Fruit fly (Drosophila melanogaster): ENCODE results near the gene PlexB.

The PlexB gene

DNA sequence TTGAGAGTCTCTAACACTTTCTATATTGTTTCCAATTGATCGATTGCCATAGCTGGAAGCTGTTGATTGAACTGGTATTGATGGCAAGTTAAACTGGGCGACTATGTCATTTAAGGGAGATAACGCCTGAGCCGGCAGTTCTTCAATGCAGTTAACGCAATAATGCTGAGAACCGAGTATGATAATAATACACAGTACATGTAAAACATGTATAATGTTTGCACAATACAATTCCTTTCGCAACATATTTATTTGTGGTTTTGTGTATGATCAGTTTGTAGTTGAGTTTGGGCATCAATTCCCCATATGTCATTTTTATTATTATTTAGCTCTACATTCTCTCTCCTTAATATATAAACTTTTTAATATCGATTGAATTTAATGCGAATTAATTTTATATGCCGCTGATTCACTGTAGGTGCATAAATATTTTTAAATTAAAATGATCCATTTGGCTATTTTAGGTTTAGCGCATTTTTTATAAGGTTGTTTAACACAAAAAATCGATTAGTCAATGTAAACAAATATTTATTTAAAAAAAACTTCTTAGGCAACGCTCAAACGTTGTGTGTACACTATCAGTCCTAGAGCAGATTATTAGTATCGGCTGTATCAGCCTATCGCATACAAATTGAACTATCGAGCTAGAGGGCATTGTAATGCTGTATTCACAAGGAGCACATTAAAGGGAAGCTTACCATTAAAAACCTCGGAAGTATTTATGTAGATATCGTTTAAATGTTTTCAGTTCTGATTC lies at the start of gene PlexB (continued):
- peak; percentile 76 for TF ChIP-seq CG14860 (GFP tag; IDR thresholded peaks at IDR 0.05; ENCODE audit: partially characterized antibody)
- TF ChIP-seq CG13624 (GFP tag; optimal IDR thresholded peaks at IDR 0.05) = no peak
- TF ChIP-seq CG2116 (GFP tag; optimal IDR thresholded peaks at IDR 0.05) = no peak
- TF ChIP-seq CG1233 (GFP tag; optimal IDR thresholded peaks at IDR 0.05) = peak; percentile 8
- peak; percentile 21 for TF ChIP-seq Myb (GFP tag; optimal IDR thresholded peaks at IDR 0.05)
- peak; percentile 74 for TF ChIP-seq tna (GFP tag; IDR thresholded peaks at IDR 0.05; ENCODE audit: partially characterized antibody)
- no peak for TF ChIP-seq CG8478 (optimal IDR thresholded peaks at IDR 0.05)
- TF ChIP-seq ato (GFP tag; IDR thresholded peaks at IDR 0.05; ENCODE audit: partially characterized antibody) = no peak
- 0 out of 3 replicates have a peak, but pooled peaks have one; percentile 11 for TF ChIP-seq B-H1 (GFP tag; IDR thresholded peaks at IDR 0.05)
- TF ChIP-seq mld (GFP tag; IDR thresholded peaks at IDR 0.05; ENCODE audit: partially characterized antibody) = peak; percentile 91
- peak; percentile 67; the same call in 3 of the 4 replicates for TF ChIP-seq Dll (GFP tag; IDR thresholded peaks at IDR 0.05; ENCODE audit: partially characterized antibody)
- TF ChIP-seq CG1024 (GFP tag; IDR thresholded peaks at IDR 0.05) = peak; percentile 100
- TF ChIP-seq CG2199 (GFP tag; IDR thresholded peaks at IDR 0.05) = peak; percentile 88
- TF ChIP-seq bigmax (GFP tag; optimal IDR thresholded peaks at IDR 0.05) = no peak
- TF ChIP-seq CG4328 (GFP tag; optimal IDR thresholded peaks at IDR 0.05) = no peak
- peak; percentile 66 for TF ChIP-seq CG8089 (GFP tag; optimal IDR thresholded peaks at IDR 0.05)
- TF ChIP-seq HmgZ (tag; optimal IDR thresholded peaks at IDR 0.05) = peak; percentile 42
- TF ChIP-seq Rx (GFP tag; IDR thresholded peaks at IDR 0.05) = no peak
- TF ChIP-seq Lhr (GFP tag; optimal IDR thresholded peaks at IDR 0.05) = peak; percentile 63
- no peak for TF ChIP-seq H15 (GFP tag; IDR thresholded peaks at IDR 0.05)
- TF ChIP-seq crol (GFP tag; IDR thresholded peaks at IDR 0.05) = no peak
- peak; percentile 58 for TF ChIP-seq CG8924 (tag; optimal IDR thresholded peaks at IDR 0.05)
- no peak for TF ChIP-seq Oaz (GFP tag; IDR thresholded peaks at IDR 0.05)
- peak; percentile 19 for TF ChIP-seq fd102C (GFP tag; optimal IDR thresholded peaks at IDR 0.05)

DNA sequence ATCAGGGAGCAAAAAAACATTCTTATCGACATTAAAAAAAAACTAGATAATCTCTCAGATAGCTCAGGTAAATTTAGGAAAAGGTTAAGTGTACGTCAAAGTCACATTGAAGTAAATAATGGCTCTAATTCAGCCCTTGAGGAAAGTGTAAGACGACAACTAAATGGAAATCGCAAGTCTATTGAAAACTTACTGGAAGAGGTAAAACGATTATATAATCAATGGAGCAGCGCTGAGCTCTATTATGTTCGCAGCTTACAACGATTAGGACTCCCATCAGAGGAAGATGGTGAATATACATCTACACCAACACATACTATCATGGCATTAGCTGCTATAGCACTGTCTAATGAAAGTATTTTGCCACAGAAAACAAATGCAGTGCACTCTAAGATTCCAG lies 48.4 kb upstream of the PlexB start:
- peak in 1 of 2 experiments; percentile 52 for TF ChIP-seq eve (GFP tag; optimal IDR thresholded peaks at IDR 0.05)
- peak in 1 of 2 experiments; percentile 94 for TF ChIP-seq Pdp1 (GFP tag; optimal IDR thresholded peaks at IDR 0.05)
- no peak for TF ChIP-seq CG10267 (tag; optimal IDR thresholded peaks at IDR 0.05)

dm6 chr4:89709-90108 lies 46.1 kb upstream of the PlexB start:
- TF ChIP-seq BtbVII (GFP tag; optimal IDR thresholded peaks at IDR 0.05) (no peak), lola (GFP tag; optimal IDR thresholded peaks at IDR 0.05) (peak in 1 of 3 experiments; percentile 0), pita (GFP tag; optimal IDR thresholded peaks at IDR 0.05) (peak; percentile 30), Lhr (GFP tag; optimal IDR thresholded peaks at IDR 0.05) (peak; percentile 62), pfk (GFP tag; optimal IDR thresholded peaks at IDR 0.05) (no peak), Max (GFP tag; optimal IDR thresholded peaks at IDR 0.05) (peak; percentile 22), CG15696 (tag; optimal IDR thresholded peaks at IDR 0.05) (peak; percentile 22), Dip2 (GFP tag; IDR thresholded peaks at IDR 0.05) (peak; percentile 92), MTF-1 (GFP tag; optimal IDR thresholded peaks at IDR 0.05; ENCODE audit: borderline replicate concordance) (no peak), CTCF (GFP tag; optimal IDR thresholded peaks at IDR 0.05) (peak; percentile 95), CG2199 (GFP tag; IDR thresholded peaks at IDR 0.05) (0 out of 3 replicates have a peak, but pooled peaks have one; percentile 8), gem (tag; optimal IDR thresholded peaks at IDR 0.05) (peak; percentile 25), Opbp (GFP tag; IDR thresholded peaks at IDR 0.05; ENCODE audit: partially characterized antibody) (no peak), ac (GFP tag; optimal IDR thresholded peaks at IDR 0.05) (no peak), fd64A (GFP tag; optimal IDR thresholded peaks at IDR 0.05) (no peak), D19A (tag; optimal IDR thresholded peaks at IDR 0.05) (peak; percentile 16), CG18262 (tag; optimal IDR thresholded peaks at IDR 0.05) (peak; percentile 27), CG30020 (tag; optimal IDR thresholded peaks at IDR 0.05) (peak; percentile 68)
